Worm (Caenorhabditis elegans): ENCODE results near the gene ZK593.3.

- TF ChIP-seq ama-1 (optimal IDR thresholded peaks at IDR 0.05) (no peak), flt-1 (GFP tag; IDR thresholded peaks at IDR 0.05) (no peak), pes-1 (GFP tag; IDR thresholded peaks at IDR 0.05) (no peak), ceh-13 (GFP tag; optimal IDR thresholded peaks at IDR 0.05) (no peak), hnd-1 (tag; optimal IDR thresholded peaks at IDR 0.05) (no peak), B0310.2 (tag; optimal IDR thresholded peaks at IDR 0.05) (no peak), aly-1 (tag; optimal IDR thresholded peaks at IDR 0.05) (no peak), tbx-11 (GFP tag; IDR thresholded peaks at IDR 0.05) (no peak)
Measured at ce11 chrIV:10935336-10935735, 19.8 kb downstream of the ZK593.3 start.
